Worm (Caenorhabditis elegans): ENCODE data around the gene egl-20.
A peak's percentile ranks its signal among the peaks of the same experiment; 100 is the strongest.

The egl-20 gene

ce11 chrIV:9824480-9824879, 9.1 kb upstream of the egl-20 start, which contains the start of gene catp-6:
Gene catp-6, minus strand, starts transcription at chrIV:9824580.
- TF ChIP-seq arid-1 (GFP tag; conservative IDR thresholded peaks at IDR 0.05) (no peak), R02D3.7 (tag; optimal IDR thresholded peaks at IDR 0.05) (no peak), gei-8 (GFP tag; optimal IDR thresholded peaks at IDR 0.05) (no peak), T20F7.1 (GFP tag; optimal IDR thresholded peaks at IDR 0.05) (no peak), mxl-2 (GFP tag; conservative IDR thresholded peaks at IDR 0.05) (no peak), egl-43 (GFP tag; IDR thresholded peaks at IDR 0.05) (no peak), aha-1 (tag) (no peak), F44E2.7 (GFP tag; IDR thresholded peaks at IDR 0.05) (no peak), set-16 (GFP tag; IDR thresholded peaks at IDR 0.05) (no peak), madf-5 (GFP tag; IDR thresholded peaks at IDR 0.05) (no peak), nhr-28 (tag; optimal IDR thresholded peaks at IDR 0.05) (no peak), mes-2 (tag; optimal IDR thresholded peaks at IDR 0.05; ENCODE audit: poor library complexity, severe bottlenecking) (no peak), unc-62 (GFP tag; optimal IDR thresholded peaks at IDR 0.05 in 1 of 2) (no peak), unc-62 (tag; optimal IDR thresholded peaks at IDR 0.05) (no peak), ztf-7 (tag; optimal IDR thresholded peaks at IDR 0.05) (no peak), fkh-10 (GFP tag; optimal IDR thresholded peaks at IDR 0.05) (no peak), daf-8 (GFP tag; IDR thresholded peaks at IDR 0.05) (no peak), ces-1 (GFP tag; optimal IDR thresholded peaks at IDR 0.05) (no peak)

- TF ChIP-seq jun-1 (tag; optimal IDR thresholded peaks at IDR 0.05) (no peak), set-16 (GFP tag; IDR thresholded peaks at IDR 0.05) (peak; percentile 71)
Observed at ce11 chrIV:9822585-9822984, 7.3 kb upstream of the egl-20 start.

- TF ChIP-seq daf-12 (tag; optimal IDR thresholded peaks at IDR 0.05) (no peak), madf-9 (GFP tag; conservative IDR thresholded peaks at IDR 0.05) (no peak), nhr-11 (tag; optimal IDR thresholded peaks at IDR 0.05) (no peak), lin-1 (GFP tag; IDR thresholded peaks at IDR 0.05) (no peak), arid-1 (GFP tag; conservative IDR thresholded peaks at IDR 0.05) (no peak), dmd-9 (GFP tag; IDR thresholded peaks at IDR 0.05) (no peak), hlh-11 (tag; optimal IDR thresholded peaks at IDR 0.05) (no peak), T26A8.4 (GFP tag; IDR thresholded peaks at IDR 0.05) (no peak), lin-29 (GFP tag; IDR thresholded peaks at IDR 0.05) (no peak), aha-1 (tag) (no peak), T20F7.1 (GFP tag; optimal IDR thresholded peaks at IDR 0.05) (no peak), zfp-2 (tag; optimal IDR thresholded peaks at IDR 0.05) (no peak), fos-1 (tag; optimal IDR thresholded peaks at IDR 0.05) (no peak), nhr-6 (tag; optimal IDR thresholded peaks at IDR 0.05) (no peak), tag-97 (GFP tag; IDR thresholded peaks at IDR 0.05) (no peak)
Observed at ce11 chrIV:9821621-9822020, 6.3 kb upstream of the egl-20 start, which contains the start of gene col-123. Gene col-123, plus strand, starts transcription at chrIV:9821921.

- TF ChIP-seq ceh-28 (tag; optimal IDR thresholded peaks at IDR 0.05) (no peak), aha-1 (tag) (peak; percentile 63)
Observed at ce11 chrIV:9811487-9811886, 3.8 kb downstream of the egl-20 start.

ce11 chrIV:9810633-9811032, 4.7 kb downstream of the egl-20 start, which contains the start of gene dct-15:
Gene dct-15, minus strand, starts transcription at chrIV:9810733.
- no peak for TF ChIP-seq egl-27 (tag; optimal IDR thresholded peaks at IDR 0.05)
- no peak for TF ChIP-seq attf-4 (tag; optimal IDR thresholded peaks at IDR 0.05)
- TF ChIP-seq ces-1 (GFP tag; optimal IDR thresholded peaks at IDR 0.05), result no peak
- no peak for TF ChIP-seq gei-8 (GFP tag; optimal IDR thresholded peaks at IDR 0.05)
- no peak for TF ChIP-seq tra-1 (GFP tag; IDR thresholded peaks at IDR 0.05)
- TF ChIP-seq nhr-111 (GFP tag; optimal IDR thresholded peaks at IDR 0.05), result no peak
- no peak for TF ChIP-seq daf-19 (GFP tag; conservative IDR thresholded peaks at IDR 0.05)
- TF ChIP-seq snpc-1.2 (GFP tag; IDR thresholded peaks at IDR 0.05), result no peak
- no peak for TF ChIP-seq lin-29 (GFP tag; IDR thresholded peaks at IDR 0.05)
- no peak for TF ChIP-seq ama-1 (optimal IDR thresholded peaks at IDR 0.05)
- no peak for TF ChIP-seq T26A8.4 (GFP tag; IDR thresholded peaks at IDR 0.05)
- TF ChIP-seq Y48G9A.11 (GFP tag; IDR thresholded peaks at IDR 0.05), result no peak
- TF ChIP-seq hlh-11 (tag; optimal IDR thresholded peaks at IDR 0.05), result no peak
- no peak for TF ChIP-seq nhr-76 (tag; optimal IDR thresholded peaks at IDR 0.05)
- no peak for TF ChIP-seq Y5F2A.4 (GFP tag; optimal IDR thresholded peaks at IDR 0.05)

All from whole organism, L4 larva.